Worm (Caenorhabditis elegans): Measurements from ENCODE around the gene T22C8.1.

ce11 chrII:8577509-8578099, 35.0 kb upstream of the T22C8.1 start, which contains the start of gene F54C9.9:
- TF ChIP-seq egl-27 (tag; optimal IDR thresholded peaks at IDR 0.05) (no peak), R02D3.7 (tag; optimal IDR thresholded peaks at IDR 0.05) (no peak), ama-1 (optimal IDR thresholded peaks at IDR 0.05) (no peak), fos-1 (tag; optimal IDR thresholded peaks at IDR 0.05) (no peak), lin-15B (tag; optimal IDR thresholded peaks at IDR 0.05) (peak; percentile 42), elt-2 (tag; optimal IDR thresholded peaks at IDR 0.05) (no peak), elt-3 (tag; optimal IDR thresholded peaks at IDR 0.05) (no peak), jun-1 (tag; optimal IDR thresholded peaks at IDR 0.05) (no peak), unc-62 (GFP tag; optimal IDR thresholded peaks at IDR 0.05) (no peak)

All from whole organism, L3 larva.